Worm (Caenorhabditis elegans): ENCODE data around the gene W04E12.3.
"Not testable (repeated sequence)": the region's sequence is repeated elsewhere in the genome, so short reads cannot be mapped to it uniquely, and the experiment has no call there.

- not testable (repeated sequence) for TF ChIP-seq ama-1 (optimal IDR thresholded peaks at IDR 0.05); lin-39 (tag; optimal IDR thresholded peaks at IDR 0.05); fkh-10 (GFP tag; optimal IDR thresholded peaks at IDR 0.05)
Measured at ce11 chrV:19710514-19710913, 31.2 kb upstream of the W04E12.3 start, which contains the start of gene Y43F8C.15.
